Worm (Caenorhabditis elegans): Measurements from ENCODE around the gene ifet-1.

ce11 chrIII:4435262-4435661 is 39.7 kb downstream of the ifet-1 start:
- no peak for TF ChIP-seq cey-2 (tag; optimal IDR thresholded peaks at IDR 0.05; ENCODE audit: borderline replicate concordance, insufficient read depth)
- no peak for TF ChIP-seq nhr-237 (tag; optimal IDR thresholded peaks at IDR 0.05)
- no peak for TF ChIP-seq nhr-42 (GFP tag; IDR thresholded peaks at IDR 0.05)
- no peak for TF ChIP-seq tra-1 (GFP tag; IDR thresholded peaks at IDR 0.05)
- no peak for TF ChIP-seq daf-16 (GFP tag; optimal IDR thresholded peaks at IDR 0.05)
- TF ChIP-seq daf-16 (tag; optimal IDR thresholded peaks at IDR 0.05) = no peak
- TF ChIP-seq unc-39 (tag; optimal IDR thresholded peaks at IDR 0.05) = no peak
- no peak for TF ChIP-seq saeg-2 (GFP tag; IDR thresholded peaks at IDR 0.05)
- peak; percentile 63; the same call in 1 of the 2 replicates for TF ChIP-seq dmd-9 (GFP tag; IDR thresholded peaks at IDR 0.05)
- peak; percentile 82 for TF ChIP-seq aha-1 (tag)
- no peak for TF ChIP-seq unc-130 (GFP tag; optimal IDR thresholded peaks at IDR 0.05)
- no peak for TF ChIP-seq lin-39 (tag; optimal IDR thresholded peaks at IDR 0.05)

All from whole organism, L4 larva.